Fruit fly (Drosophila melanogaster): ENCODE results near the gene dnd.

dnd gene

DNA sequence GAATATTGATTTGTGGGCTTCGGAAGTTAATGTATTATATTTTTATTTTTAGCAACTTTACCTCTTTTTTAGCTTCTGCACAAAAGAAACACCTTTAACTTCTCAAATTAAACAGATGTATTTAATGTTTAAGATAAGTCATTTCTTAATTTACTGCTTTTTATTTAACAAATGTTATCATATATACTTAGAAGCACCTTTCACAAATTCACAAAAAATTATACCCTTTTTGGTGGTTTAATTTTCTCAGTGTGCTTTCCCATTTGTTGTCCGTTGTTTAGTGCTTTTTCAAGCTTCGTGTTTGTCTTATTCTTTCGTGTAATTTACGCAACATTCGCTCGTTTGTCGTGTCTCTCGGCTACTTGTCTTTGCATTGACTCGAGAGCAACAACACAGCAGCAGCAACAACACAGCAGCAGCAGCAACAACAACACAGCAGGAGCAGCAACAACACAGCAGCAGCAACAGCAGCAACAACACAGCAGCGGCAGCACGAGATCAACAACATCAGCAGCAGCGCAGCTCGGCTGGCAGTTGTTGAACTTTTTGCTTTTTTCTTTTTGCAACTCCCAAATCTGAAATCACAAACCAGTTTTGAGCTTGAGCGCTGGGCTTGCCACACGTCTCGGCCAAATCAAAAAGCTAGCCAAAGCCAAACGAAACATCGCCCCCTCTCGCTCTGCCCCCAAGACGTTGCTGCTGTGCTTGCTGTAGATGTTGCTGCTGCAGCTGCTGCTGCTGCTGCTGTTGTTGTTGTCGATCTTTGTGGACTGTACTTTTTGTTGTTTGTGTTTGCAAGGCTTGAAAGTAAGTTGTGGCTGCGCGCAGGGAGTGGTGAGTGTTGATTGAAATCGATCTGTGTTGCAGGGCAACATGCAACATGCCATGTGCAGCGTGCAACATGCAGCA, 49.8 kb downstream of the dnd start (continued):
- peak; percentile 10 for TF ChIP-seq CG30403 (GFP tag; optimal IDR thresholded peaks at IDR 0.05)
- 0 out of 2 replicates have a peak, but pooled peaks have one; percentile 40 for TF ChIP-seq CG43689 (GFP tag; IDR thresholded peaks at IDR 0.05)
- TF ChIP-seq fd96Cb (tag; optimal IDR thresholded peaks at IDR 0.05) = peak; percentile 67
- TF ChIP-seq Poxn (GFP tag; IDR thresholded peaks at IDR 0.05) = 0 out of 2 replicates have a peak, but pooled peaks have one; percentile 5
- TF ChIP-seq CG8359 (GFP tag; optimal IDR thresholded peaks at IDR 0.05; ENCODE audit: borderline replicate concordance) = no peak
- TF ChIP-seq CG10267 (tag; optimal IDR thresholded peaks at IDR 0.05) = peak; percentile 25
- peak; percentile 8 for TF ChIP-seq CG6854 (GFP tag; optimal IDR thresholded peaks at IDR 0.05)
- TF ChIP-seq CG10979 (tag; optimal IDR thresholded peaks at IDR 0.05) = peak; percentile 48
- TF ChIP-seq D19A (tag; optimal IDR thresholded peaks at IDR 0.05) = peak; percentile 33
- peak; percentile 27 for TF ChIP-seq nau (GFP tag; optimal IDR thresholded peaks at IDR 0.05)
- TF ChIP-seq CG13296 (GFP tag; optimal IDR thresholded peaks at IDR 0.05) = peak; percentile 23
- TF ChIP-seq ems (GFP tag; optimal IDR thresholded peaks at IDR 0.05) = peak; percentile 1
- peak; percentile 73 for TF ChIP-seq phol (tag; optimal IDR thresholded peaks at IDR 0.05)
- TF ChIP-seq CG12104 (GFP tag; optimal IDR thresholded peaks at IDR 0.05) = peak; percentile 31
- TF ChIP-seq CG6689 (GFP tag; IDR thresholded peaks at IDR 0.05) = peak; percentile 61
- no peak for TF ChIP-seq stwl (tag; optimal IDR thresholded peaks at IDR 0.05)
- TF ChIP-seq CG7556 (GFP tag; optimal IDR thresholded peaks at IDR 0.05) = peak; percentile 29
- 0 out of 3 replicates have a peak, but pooled peaks have one; percentile 16 for TF ChIP-seq jigr1 (GFP tag; IDR thresholded peaks at IDR 0.05)
- no peak for TF ChIP-seq Atf6 (GFP tag; IDR thresholded peaks at IDR 0.05)
- peak; percentile 7; the same call in 1 of the 2 replicates for TF ChIP-seq Ravus (GFP tag; IDR thresholded peaks at IDR 0.05)
- peak; percentile 27 for TF ChIP-seq Jarid2 (GFP tag; optimal IDR thresholded peaks at IDR 0.05)
- peak; percentile 19 for TF ChIP-seq CG6254 (GFP tag; optimal IDR thresholded peaks at IDR 0.05)
- no peak for TF ChIP-seq CG11560 (tag; IDR thresholded peaks at IDR 0.05)
- TF ChIP-seq CG7928 (GFP tag; optimal IDR thresholded peaks at IDR 0.05) = no peak
- no peak for TF ChIP-seq CG11093 (GFP tag; IDR thresholded peaks at IDR 0.05)
- TF ChIP-seq salm (tag; optimal IDR thresholded peaks at IDR 0.05) = peak; percentile 26
- TF ChIP-seq lab (GFP tag; optimal IDR thresholded peaks at IDR 0.05) = peak; percentile 37
- TF ChIP-seq dysf (GFP tag; IDR thresholded peaks at IDR 0.05) = peak; percentile 5; the same call in 1 of the 3 replicates
- TF ChIP-seq CG2678 (tag; optimal IDR thresholded peaks at IDR 0.05) = peak; percentile 74
- no peak for TF ChIP-seq CG11398 (GFP tag; optimal IDR thresholded peaks at IDR 0.05)
- TF ChIP-seq ranshi (GFP tag; IDR thresholded peaks at IDR 0.05) = peak; percentile 55; the same call in 1 of the 2 replicates
- TF ChIP-seq sqz (GFP tag; optimal IDR thresholded peaks at IDR 0.05) = no peak
- TF ChIP-seq unpg (GFP tag; optimal IDR thresholded peaks at IDR 0.05) = peak; percentile 45
- peak; percentile 25; the same call in 1 of the 2 replicates for TF ChIP-seq Rx (GFP tag; IDR thresholded peaks at IDR 0.05)
- TF ChIP-seq D19B (GFP tag; optimal IDR thresholded peaks at IDR 0.05) = no peak
- peak; percentile 39 for TF ChIP-seq CG7839 (tag; optimal IDR thresholded peaks at IDR 0.05)
- TF ChIP-seq BtbVII (GFP tag; optimal IDR thresholded peaks at IDR 0.05) = peak; percentile 12
- TF ChIP-seq gem (tag; optimal IDR thresholded peaks at IDR 0.05) = peak; percentile 62
- peak; percentile 88 for TF ChIP-seq CG6175 (GFP tag; IDR thresholded peaks at IDR 0.05)
- TF ChIP-seq Ada2b (GFP tag; IDR thresholded peaks at IDR 0.05) = peak; percentile 54
- peak; percentile 51 for TF ChIP-seq Fer1 (GFP tag; optimal IDR thresholded peaks at IDR 0.05)
- 0 out of 3 replicates have a peak, but pooled peaks have one; percentile 55 for TF ChIP-seq H15 (GFP tag; IDR thresholded peaks at IDR 0.05)
- no peak for TF ChIP-seq CG12942 (GFP tag; optimal IDR thresholded peaks at IDR 0.05)
- TF ChIP-seq CG18599 (GFP tag; optimal IDR thresholded peaks at IDR 0.05) = peak; percentile 57
- TF ChIP-seq scrt (GFP tag; optimal IDR thresholded peaks at IDR 0.05) = peak; percentile 16
- peak; percentile 34 for TF ChIP-seq CG2712 (tag; optimal IDR thresholded peaks at IDR 0.05)
- TF ChIP-seq Dfd (GFP tag; optimal IDR thresholded peaks at IDR 0.05) = peak in 1 of 2 experiments; percentile 87

All from whole organism, embryonic.